Worm (Caenorhabditis elegans) whole organism, young adult: ENCODE data around the gene erg-28.

Source experiments
- B0019.2 ChIP-seq: fragments of 200-800 bp; sonication (Bioruptor generic); conservative IDR thresholded peaks from 2 replicates; pipeline ENCODE4 v1.3.6; 2022; ENCODE audit warnings: missing genetic modification reagents, missing genetic modification characterization, missing compliant biosample characterization
- B0336.3 ChIP-seq: fragments of 200-800 bp; sonication (Bioruptor generic); IDR thresholded peaks from 2 replicates; pipeline ENCODE4 v1.3.6; 2022; ENCODE audit warnings: missing genetic modification characterization, missing compliant biosample characterization
- C06A6.2 ChIP-seq: fragments of 200-800 bp; sonication (Bioruptor generic); conservative IDR thresholded peaks from 2 replicates; pipeline ENCODE4 v1.3.6; 2022; ENCODE audit warnings: missing genetic modification characterization, missing compliant biosample characterization
- C17E4.6 ChIP-seq: fragments of 200-800 bp; sonication (Bioruptor generic); IDR thresholded peaks from 2 replicates; pipeline ENCODE4 v1.3.6; 2022; ENCODE audit warnings: missing genetic modification reagents, missing genetic modification characterization, missing compliant biosample characterization
- D2030.7 ChIP-seq: fragments of 200-800 bp; sonication (Bioruptor generic); IDR thresholded peaks from 2 replicates; pipeline ENCODE4 v1.3.6; 2022; ENCODE audit warnings: missing genetic modification reagents, missing genetic modification characterization, missing compliant biosample characterization
- F39B2.1 ChIP-seq: fragments of 200-800 bp; sonication (Bioruptor generic); IDR thresholded peaks from 2 replicates; pipeline ENCODE4 v1.3.6; 2022; ENCODE audit warnings: missing genetic modification reagents, missing genetic modification characterization, missing compliant biosample characterization
- F52B5.7 ChIP-seq: sonication (generic microtip); optimal IDR thresholded peaks from 2 replicates; lab custom pipeline; 2016; ENCODE audit warnings: mild to moderate bottlenecking, missing genetic modification characterization, missing compliant biosample characterization
- F55B11.4 ChIP-seq: sonication (generic microtip); optimal IDR thresholded peaks from 2 replicates; lab custom pipeline; 2016; ENCODE audit warnings: missing compliant biosample characterization, missing genetic modification characterization, borderline replicate concordance; ENCODE audit not compliant: insufficient read depth
- K11D2.4 ChIP-seq: fragments of 200-800 bp; sonication (Bioruptor generic); IDR thresholded peaks from 2 replicates; pipeline ENCODE4 v1.3.6; 2022; ENCODE audit warnings: missing genetic modification reagents, missing genetic modification characterization, missing compliant biosample characterization
- K12H6.12 ChIP-seq: fragments of 200-800 bp; sonication (Bioruptor generic); optimal IDR thresholded peaks from 2 replicates; lab custom pipeline; 2018; ENCODE audit warnings: mild to moderate bottlenecking, missing genetic modification characterization, missing compliant biosample characterization
- athp-1 ChIP-seq: sonication (generic microtip); optimal IDR thresholded peaks from 2 replicates; lab custom pipeline; 2017; ENCODE audit warnings: mild to moderate bottlenecking, missing genetic modification characterization, missing compliant biosample characterization
- ceh-100 ChIP-seq: fragments of 200-800 bp; sonication (Bioruptor generic); IDR thresholded peaks from 2 replicates; pipeline ENCODE4 v1.3.6; 2022; ENCODE audit warnings: missing genetic modification reagents, missing genetic modification characterization, missing compliant biosample characterization
- ceh-40 ChIP-seq: fragments of 200-800 bp; sonication (Bioruptor generic); IDR thresholded peaks from 2 replicates; pipeline ENCODE4 v1.3.6; 2022; ENCODE audit warnings: missing genetic modification characterization, missing compliant biosample characterization
- ceh-58 ChIP-seq: fragments of 200-800 bp; sonication (Bioruptor generic); IDR thresholded peaks from 2 replicates; pipeline ENCODE4 v1.3.6; 2022; ENCODE audit warnings: missing genetic modification characterization, missing compliant biosample characterization
- ceh-91 ChIP-seq: fragments of 200-800 bp; sonication (Bioruptor generic); IDR thresholded peaks from 2 replicates; pipeline ENCODE4 v1.3.6; 2022; ENCODE audit warnings: missing genetic modification reagents, missing genetic modification characterization, missing compliant biosample characterization
- efl-1 ChIP-seq: fragments of 150-350 bp; optimal IDR thresholded peaks from 2 replicates; lab custom pipeline; 2014; ENCODE audit warnings: missing biosample characterization, missing genetic modification reagents, missing genetic modification characterization
- egrh-3 ChIP-seq: fragments of 200-800 bp; sonication (Bioruptor generic); IDR thresholded peaks from 2 replicates; pipeline ENCODE4 v1.3.6; 2022; ENCODE audit warnings: missing genetic modification reagents, missing genetic modification characterization, missing compliant biosample characterization
- hmg-20 ChIP-seq: fragments of 200-800 bp; sonication (Bioruptor generic); IDR thresholded peaks from 2 replicates; pipeline ENCODE4 v1.3.6; 2022; ENCODE audit warnings: missing genetic modification reagents, missing genetic modification characterization, missing compliant biosample characterization
- hsf-1 ChIP-seq: fragments of 200-800 bp; sonication (Bioruptor generic); IDR thresholded peaks from 2 replicates; pipeline ENCODE4 v1.3.6; 2022; ENCODE audit warnings: missing genetic modification reagents, missing genetic modification characterization, missing compliant biosample characterization
- lag-1 ChIP-seq: fragments of 200-800 bp; sonication (Bioruptor generic); IDR thresholded peaks from 2 replicates; pipeline ENCODE4 v1.3.6; 2022; ENCODE audit warnings: missing genetic modification reagents, missing genetic modification characterization, missing compliant biosample characterization
- lin-26 ChIP-seq: fragments of 200-800 bp; sonication (Bioruptor generic); IDR thresholded peaks from 2 replicates; pipeline ENCODE4 v1.3.6; 2022; ENCODE audit warnings: missing genetic modification reagents, missing genetic modification characterization, missing compliant biosample characterization
- lsl-1 ChIP-seq: fragments of 200-800 bp; sonication (Bioruptor generic); optimal IDR thresholded peaks from 2 replicates; lab custom pipeline; 2018; ENCODE audit warnings: mild to moderate bottlenecking, missing genetic modification characterization, moderate library complexity, missing compliant biosample characterization
- madf-10 ChIP-seq: sonication (generic microtip); optimal IDR thresholded peaks from 2 replicates; lab custom pipeline; 2016; ENCODE audit warnings: mild to moderate bottlenecking, missing genetic modification characterization, missing compliant biosample characterization
- mes-4 ChIP-seq: sonication (generic microtip); optimal IDR thresholded peaks from 2 replicates; lab custom pipeline; 2016; ENCODE audit warnings: missing genotype, missing genetic modification characterization, missing compliant biosample characterization
- nhr-27 ChIP-seq: fragments of 200-800 bp; sonication (Bioruptor generic); optimal IDR thresholded peaks from 2 replicates; lab custom pipeline; 2018; ENCODE audit warnings: mild to moderate bottlenecking, missing genetic modification characterization, moderate library complexity, missing compliant biosample characterization
- nhr-90 ChIP-seq: sonication (generic microtip); optimal IDR thresholded peaks from 2 replicates; lab custom pipeline; 2016; ENCODE audit warnings: missing genotype, mild to moderate bottlenecking, missing genetic modification characterization, missing compliant biosample characterization
- rcor-1 ChIP-seq: fragments of 200-800 bp; sonication (Bioruptor generic); IDR thresholded peaks from 2 replicates; pipeline ENCODE4 v1.3.6; 2022; ENCODE audit warnings: missing genetic modification reagents, missing genetic modification characterization, missing compliant biosample characterization
- sea-2 ChIP-seq: fragments of 200-800 bp; sonication (Bioruptor generic); IDR thresholded peaks from 2 replicates; pipeline ENCODE4 v1.3.6; 2022; ENCODE audit warnings: missing genetic modification characterization, missing compliant biosample characterization
- snpc-1.1 ChIP-seq: sonication (generic microtip); optimal IDR thresholded peaks from 2 replicates; lab custom pipeline; 2017; ENCODE audit warnings: missing genetic modification characterization, mild to moderate bottlenecking, missing compliant biosample characterization, antibody characterized with exemption, moderate library complexity, missing genotype, missing genetic modification reagents; ENCODE audit not compliant: insufficient read depth
- snpc-1.3 ChIP-seq: sonication (generic microtip); optimal IDR thresholded peaks from 2 replicates; lab custom pipeline; 2017; ENCODE audit warnings: missing genetic modification characterization, mild to moderate bottlenecking, missing compliant biosample characterization, antibody characterized with exemption, moderate library complexity, missing genotype, missing genetic modification reagents; ENCODE audit not compliant: insufficient read depth
- snpc-4 ChIP-seq, 5 experiments: fragments of 150-350 bp in 1 of 5; sonication (generic microtip) in 4 of 5; optimal IDR thresholded peaks; 2 replicates each; lab custom pipeline; 2014 to 2018; ENCODE audit warnings: missing genetic modification characterization in 5 of 5, missing biosample characterization in 3 of 5, antibody characterized with exemption in 2 of 5, mild to moderate bottlenecking in 2 of 5, missing compliant biosample characterization in 2 of 5, missing genotype in 2 of 5, moderate library complexity in 2 of 5, missing genetic modification reagents in 1 of 5
- unc-130 ChIP-seq: sonication (generic microtip); optimal IDR thresholded peaks from 2 replicates; lab custom pipeline; 2016; ENCODE audit warnings: missing genetic modification reagents, missing genetic modification characterization, missing compliant biosample characterization
- zfh-2 ChIP-seq: fragments of 200-800 bp; sonication (Bioruptor generic); conservative IDR thresholded peaks from 2 replicates; pipeline ENCODE4 v1.3.6; 2022; ENCODE audit warnings: missing genetic modification reagents, missing genetic modification characterization, missing compliant biosample characterization
- ztf-18 ChIP-seq: sonication (generic microtip); optimal IDR thresholded peaks from 2 replicates; lab custom pipeline; 2016; ENCODE audit warnings: missing genotype, mild to moderate bottlenecking, missing genetic modification characterization, missing compliant biosample characterization
- ztf-25 ChIP-seq: fragments of 200-800 bp; sonication (Bioruptor generic); IDR thresholded peaks from 2 replicates; pipeline ENCODE4 v1.3.6; 2022; ENCODE audit warnings: missing genetic modification reagents, missing genetic modification characterization, missing compliant biosample characterization

The erg-28 gene

DNA sequence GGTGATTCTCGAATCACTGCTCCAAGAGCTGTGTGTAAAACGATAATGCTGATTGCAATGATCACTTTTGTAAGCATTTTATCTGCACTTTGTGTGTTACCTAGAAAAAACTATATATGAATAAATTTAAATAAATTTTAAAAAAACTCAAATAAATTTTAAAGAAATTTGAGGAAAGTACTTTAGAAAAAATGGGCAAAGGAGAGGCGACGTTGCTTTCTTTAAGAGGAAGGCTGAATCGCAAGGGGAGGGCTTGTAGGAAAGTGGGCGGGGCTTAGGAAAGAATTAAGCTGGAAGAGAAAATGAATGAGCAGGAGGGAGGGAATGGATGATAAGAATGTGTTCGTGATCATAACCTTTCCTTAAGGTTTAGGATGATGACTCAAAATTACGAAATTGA is 39.4 kb upstream of the erg-28 start, which contains the start of gene E02A10.4:
E02A10.4 (minus strand) TSS at position 101 of the 400 bp plus-strand sequence.
- no peak for TF ChIP-seq B0019.2 (GFP tag; lab: Robert Waterston, UW)
- TF ChIP-seq athp-1 (tag; lab: Kevin White, UChicago): no peak
- no peak for TF ChIP-seq snpc-1.1 (tag; lab: Kevin White, UChicago)
- no peak for TF ChIP-seq ceh-100
- TF ChIP-seq F55B11.4 (tag; lab: Kevin White, UChicago): no peak
- TF ChIP-seq C06A6.2: no peak
- TF ChIP-seq ztf-25 (GFP tag; lab: Robert Waterston, UW): no peak
- TF ChIP-seq zfh-2 (GFP tag; lab: Robert Waterston, UW): no peak
- no peak for TF ChIP-seq rcor-1 (GFP tag; lab: Robert Waterston, UW)
- TF ChIP-seq ceh-91: no peak
- TF ChIP-seq hmg-20 (GFP tag; lab: Robert Waterston, UW): no peak
- no peak for TF ChIP-seq C17E4.6 (GFP tag; lab: Robert Waterston, UW)

DNA sequence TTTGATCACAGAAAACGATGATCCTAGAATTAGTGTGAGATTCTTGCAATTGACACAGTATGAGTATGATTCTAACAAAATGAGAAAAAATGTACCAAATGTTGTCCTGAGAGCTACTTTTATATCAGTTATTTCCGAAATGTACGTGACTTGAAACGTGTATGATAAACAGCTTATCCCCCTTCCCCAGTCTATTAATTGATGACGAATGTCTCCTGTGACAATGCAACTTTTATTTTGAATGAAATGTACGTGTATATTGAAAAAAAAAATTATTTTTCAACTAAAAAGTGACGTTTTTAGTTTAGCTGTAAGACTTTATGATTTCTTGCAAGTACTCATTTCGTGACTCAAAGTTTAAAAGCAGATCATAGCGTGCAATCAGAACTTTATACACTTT is 36.9 kb upstream of the erg-28 start:
- no peak for TF ChIP-seq B0336.3 (GFP tag; lab: Robert Waterston, UW)
- TF ChIP-seq snpc-1.3: no peak
- no peak for TF ChIP-seq nhr-27 (tag; lab: Kevin White, UChicago)
- no peak for TF ChIP-seq K12H6.12 (tag; lab: Kevin White, UChicago)
- no peak for TF ChIP-seq snpc-4 (GFP tag; optimal IDR thresholded peaks at IDR 0.05; lab: Kevin White, UChicago)
- TF ChIP-seq snpc-4 (tag; optimal IDR thresholded peaks at IDR 0.05; lab: Kevin White, UChicago): no peak
- TF ChIP-seq K11D2.4 (GFP tag; lab: Robert Waterston, UW): no peak
- TF ChIP-seq C06A6.2: no peak
- TF ChIP-seq ceh-58 (GFP tag; lab: Robert Waterston, UW): no peak
- no peak for TF ChIP-seq lag-1 (GFP tag; lab: Robert Waterston, UW)
- no peak for TF ChIP-seq D2030.7 (GFP tag; lab: Robert Waterston, UW)
- TF ChIP-seq F52B5.7 (tag; lab: Kevin White, UChicago): no peak
- TF ChIP-seq nhr-90 (tag; lab: Kevin White, UChicago): no peak
- no peak for TF ChIP-seq unc-130 (GFP tag; lab: Kevin White, UChicago)
- no peak for TF ChIP-seq mes-4 (tag; lab: Kevin White, UChicago)
- TF ChIP-seq efl-1 (GFP tag; lab: Kevin White, UChicago): no peak
- TF ChIP-seq ceh-40 (GFP tag; lab: Robert Waterston, UW): no peak
- no peak for TF ChIP-seq madf-10 (tag; lab: Kevin White, UChicago)
- TF ChIP-seq hsf-1 (GFP tag; lab: Robert Waterston, UW): no peak
- no peak for TF ChIP-seq lsl-1 (GFP tag; lab: Kevin White, UChicago)

DNA sequence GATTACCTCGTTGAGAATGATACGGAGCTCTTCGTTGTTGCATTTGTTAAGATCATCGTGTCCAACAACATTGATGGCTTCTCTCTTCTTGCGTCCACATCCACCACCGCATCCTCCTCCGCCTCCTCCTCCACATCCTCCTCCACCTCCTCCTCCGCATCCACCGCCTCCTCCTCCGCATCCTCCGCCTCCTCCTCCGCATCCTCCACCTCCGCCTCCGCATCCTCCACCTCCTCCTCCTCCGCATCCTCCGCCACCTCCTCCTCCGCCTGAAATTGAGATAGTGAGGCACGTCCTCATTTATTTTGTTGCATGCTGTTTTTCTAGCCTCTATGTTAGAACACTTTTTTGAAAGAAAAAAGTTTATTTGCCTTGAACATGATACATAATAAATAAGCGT is 31.4 kb upstream of the erg-28 start:
- TF ChIP-seq egrh-3 (GFP tag; lab: Robert Waterston, UW) (peak; percentile 97), ztf-18 (tag; lab: Kevin White, UChicago) (no peak), F39B2.1 (GFP tag; lab: Robert Waterston, UW) (no peak), sea-2 (GFP tag; lab: Robert Waterston, UW) (0 out of 2 replicates have a peak, but pooled peaks have one; percentile 28)

DNA sequence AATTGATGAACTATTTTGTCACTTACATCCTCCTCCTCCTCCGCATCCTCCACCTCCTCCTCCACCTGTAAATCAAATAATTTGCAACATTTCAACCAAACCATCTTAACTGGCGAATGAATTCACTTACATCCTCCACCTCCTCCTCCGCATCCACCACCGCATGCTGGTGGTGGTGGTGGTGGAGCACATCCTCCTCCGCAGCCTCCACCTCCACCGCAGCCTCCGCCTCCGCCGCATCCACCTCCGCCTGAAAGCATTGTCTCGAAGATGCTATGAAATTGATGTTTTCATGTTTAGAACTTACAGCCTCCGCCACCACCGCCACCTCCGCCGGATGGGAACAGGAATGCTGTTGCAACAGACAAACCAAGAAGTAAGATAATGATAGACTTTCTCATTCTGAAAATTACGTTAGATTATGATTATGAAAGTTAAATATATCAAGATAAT is 30.7 kb upstream of the erg-28 start, which contains the start of gene grl-23:
grl-23 (minus strand) TSS at position 403 of the 453 bp plus-strand sequence.
- no peak for TF ChIP-seq lin-26
- TF ChIP-seq egrh-3 (GFP tag; lab: Robert Waterston, UW): peak; percentile 87
- TF ChIP-seq, all 124 proteins: peak for 1
